Worm (Caenorhabditis elegans) whole organism, mixed stage, embryonic: ENCODE data around the gene Y57G11C.1130.

ENCODE experiments used
- ces-1 ChIP-seq: fragments of 150-350 bp; optimal IDR thresholded peaks from 2 replicates; lab custom pipeline; 2014; ENCODE audit warnings: missing biosample characterization, missing genetic modification reagents, missing genetic modification characterization
- nhr-12 ChIP-seq: fragments of 150-350 bp; optimal IDR thresholded peaks from 2 replicates; lab custom pipeline; 2014; ENCODE audit warnings: missing biosample characterization, missing genetic modification characterization
- nhr-28 ChIP-seq: fragments of 150-350 bp; optimal IDR thresholded peaks from 2 replicates; lab custom pipeline; 2014; ENCODE audit warnings: missing biosample characterization, missing genetic modification characterization
- unc-62 ChIP-seq: fragments of 150-350 bp; optimal IDR thresholded peaks from 2 replicates; lab custom pipeline; 2014; ENCODE audit warnings: missing biosample characterization, missing genetic modification reagents, missing genetic modification characterization

ce11 chrIV:14759662-14760061 is 22.6 kb upstream of the Y57G11C.1130 start:
- TF ChIP-seq nhr-12: no peak
- no peak for TF ChIP-seq nhr-28 (tag; lab: Kevin White, UChicago)
- no peak for TF ChIP-seq unc-62 (GFP tag; lab: Kevin White, UChicago)
- TF ChIP-seq ces-1 (GFP tag; lab: Kevin White, UChicago): no peak
